Fruit fly (Drosophila melanogaster) whole organism, embryonic: Measurements from ENCODE around the gene Acat2.

Experiments used
- B-H2 ChIP-seq: fragments of 200-800 bp; sonication (Bioruptor generic); optimal IDR thresholded peaks from 2 replicates; lab custom pipeline; 2018; ENCODE audit warnings: missing biosample characterization, mild to moderate bottlenecking, missing genetic modification characterization
- BEAF-32 ChIP-seq: fragments of 200-800 bp; sonication (Bioruptor generic); optimal IDR thresholded peaks from 3 replicates; lab custom pipeline; 2017; ENCODE audit warnings: missing biosample characterization, missing genetic modification characterization, mild to moderate bottlenecking, moderate library complexity, missing genetic modification reagents
- BtbVII ChIP-seq: fragments of 200-800 bp; sonication (Bioruptor generic); optimal IDR thresholded peaks from 3 replicates; lab custom pipeline; 2017; ENCODE audit warnings: missing biosample characterization, mild to moderate bottlenecking, missing genetic modification characterization
- CG10147 ChIP-seq: fragments of 200-800 bp; sonication (Bioruptor generic); optimal IDR thresholded peaks from 2 replicates; lab custom pipeline; 2019; ENCODE audit warnings: missing biosample characterization, mild to moderate bottlenecking, missing genetic modification characterization, moderate library complexity
- CG10366 ChIP-seq: fragments of 200-800 bp; sonication (Bioruptor generic); IDR thresholded peaks from 2 replicates; pipeline ENCODE4 v1.3.6; 2022; ENCODE audit warnings: missing biosample characterization, missing genetic modification characterization
- CG10462 ChIP-seq: fragments of 200-800 bp; sonication (Bioruptor generic); optimal IDR thresholded peaks from 2 replicates; lab custom pipeline; 2016; ENCODE audit warnings: missing biosample characterization, missing genetic modification characterization
- CG10565 ChIP-seq: fragments of 200-800 bp; sonication (Bioruptor generic); optimal IDR thresholded peaks from 3 replicates; lab custom pipeline; 2016; ENCODE audit warnings: missing biosample characterization, mild to moderate bottlenecking, missing genetic modification characterization
- CG11696 ChIP-seq: fragments of 200-800 bp; sonication (Bioruptor generic); IDR thresholded peaks from 2 replicates; pipeline ENCODE4 v1.3.6; 2022; ENCODE audit warnings: missing biosample characterization, missing genetic modification characterization
- CG11723 ChIP-seq: fragments of 200-800 bp; sonication (Bioruptor generic); optimal IDR thresholded peaks from 2 replicates; lab custom pipeline; 2017; ENCODE audit warnings: missing biosample characterization, mild to moderate bottlenecking, missing genetic modification characterization
- CG13287 ChIP-seq: fragments of 200-800 bp; sonication (Bioruptor generic); IDR thresholded peaks from 2 replicates; pipeline ENCODE4 v1.3.6; 2022; ENCODE audit warnings: missing biosample characterization, missing genetic modification characterization; ENCODE audit not compliant: partially characterized antibody
- CG13775 ChIP-seq: fragments of 200-800 bp; sonication (Bioruptor generic); optimal IDR thresholded peaks from 3 replicates; lab custom pipeline; 2017; ENCODE audit warnings: missing biosample characterization, mild to moderate bottlenecking, missing genetic modification characterization
- CG15601 ChIP-seq: fragments of 200-800 bp; sonication (Bioruptor generic); optimal IDR thresholded peaks from 3 replicates; lab custom pipeline; 2019; ENCODE audit warnings: missing biosample characterization, mild to moderate bottlenecking, missing genetic modification characterization, moderate library complexity
- CG1602 ChIP-seq: fragments of 200-800 bp; sonication (Bioruptor generic); optimal IDR thresholded peaks from 3 replicates; lab custom pipeline; 2016; ENCODE audit warnings: missing biosample characterization, missing genetic modification characterization
- CG17568 ChIP-seq: fragments of 200-800 bp; sonication (Bioruptor generic); optimal IDR thresholded peaks from 2 replicates; lab custom pipeline; 2018; ENCODE audit warnings: missing biosample characterization, mild to moderate bottlenecking, missing genetic modification characterization, moderate library complexity
- CG17912 ChIP-seq: fragments of 200-800 bp; sonication (Bioruptor generic); optimal IDR thresholded peaks from 2 replicates; lab custom pipeline; 2018; ENCODE audit warnings: missing biosample characterization, mild to moderate bottlenecking, missing genetic modification characterization
- CG18619 ChIP-seq: fragments of 200-800 bp; sonication (Bioruptor generic); optimal IDR thresholded peaks from 3 replicates; lab custom pipeline; 2017; ENCODE audit warnings: missing biosample characterization, mild to moderate bottlenecking, missing genetic modification characterization
- CG30020 ChIP-seq: fragments of 200-800 bp; optimal IDR thresholded peaks from 2 replicates; lab custom pipeline; 2019; ENCODE audit warnings: missing biosample characterization, mild to moderate bottlenecking, missing genetic modification characterization, moderate library complexity
- CG34422 ChIP-seq: fragments of 200-800 bp; sonication (Bioruptor generic); IDR thresholded peaks from 3 replicates; pipeline ENCODE4 v1.3.6; 2022; ENCODE audit warnings: missing biosample characterization, missing genetic modification characterization
- CG4282 ChIP-seq: fragments of 200-800 bp; sonication (Bioruptor generic); optimal IDR thresholded peaks from 2 replicates; lab custom pipeline; 2016; ENCODE audit warnings: missing biosample characterization, missing genetic modification characterization
- CG4360 ChIP-seq: fragments of 200-800 bp; sonication (Bioruptor generic); IDR thresholded peaks from 2 replicates; pipeline ENCODE4 v1.3.6; 2022; ENCODE audit warnings: missing biosample characterization, missing genetic modification characterization
- CG4424 ChIP-seq: fragments of 200-800 bp; sonication (Bioruptor generic); optimal IDR thresholded peaks from 3 replicates; lab custom pipeline; 2016; ENCODE audit warnings: missing biosample characterization, missing genetic modification characterization
- CG4730 ChIP-seq: fragments of 200-800 bp; sonication (Bioruptor generic); IDR thresholded peaks from 2 replicates; pipeline ENCODE4 v1.3.6; 2022; ENCODE audit warnings: missing biosample characterization, missing genetic modification characterization
- CG6683 ChIP-seq: fragments of 200-800 bp; sonication (Bioruptor generic); optimal IDR thresholded peaks from 2 replicates; lab custom pipeline; 2017; ENCODE audit warnings: missing biosample characterization, mild to moderate bottlenecking, missing genetic modification characterization, missing genetic modification reagents
- CG7357 ChIP-seq: fragments of 200-800 bp; sonication (Bioruptor generic); IDR thresholded peaks from 3 replicates; pipeline ENCODE4 v1.3.6; 2022; ENCODE audit warnings: missing biosample characterization, missing genetic modification characterization
- CG9437 ChIP-seq: fragments of 200-800 bp; sonication (Bioruptor generic); optimal IDR thresholded peaks from 2 replicates; lab custom pipeline; 2018; ENCODE audit warnings: missing biosample characterization, mild to moderate bottlenecking, missing genetic modification characterization
- Chrac-16 ChIP-seq: fragments of 200-800 bp; sonication (Bioruptor generic); optimal IDR thresholded peaks from 3 replicates; lab custom pipeline; 2016; ENCODE audit warnings: missing biosample characterization, missing genetic modification characterization
- CrebB ChIP-seq: fragments of 200-800 bp; sonication (Bioruptor generic); optimal IDR thresholded peaks from 3 replicates; lab custom pipeline; 2018; ENCODE audit warnings: missing biosample characterization, mild to moderate bottlenecking, missing genetic modification characterization
- H15 ChIP-seq: fragments of 200-800 bp; sonication (Bioruptor generic); IDR thresholded peaks from 3 replicates; pipeline ENCODE4 v1.3.6; 2022; ENCODE audit warnings: missing biosample characterization, missing genetic modification characterization
- HmgZ ChIP-seq: fragments of 200-800 bp; sonication (Bioruptor generic); optimal IDR thresholded peaks from 2 replicates; lab custom pipeline; 2018; ENCODE audit warnings: missing biosample characterization, mild to moderate bottlenecking, missing genetic modification characterization
- Jarid2 ChIP-seq: fragments of 200-800 bp; sonication (Bioruptor generic); optimal IDR thresholded peaks from 3 replicates; lab custom pipeline; 2017; ENCODE audit warnings: mild to moderate bottlenecking, missing biosample characterization, missing genetic modification reagents, missing genetic modification characterization
- MESR4 ChIP-seq: fragments of 200-800 bp; sonication (Bioruptor generic); optimal IDR thresholded peaks from 2 replicates; lab custom pipeline; 2018; ENCODE audit warnings: missing biosample characterization, mild to moderate bottlenecking, missing genetic modification characterization, moderate library complexity
- Meics ChIP-seq: fragments of 200-800 bp; sonication (Bioruptor generic); optimal IDR thresholded peaks from 2 replicates; lab custom pipeline; 2017; ENCODE audit warnings: missing biosample characterization, mild to moderate bottlenecking, missing genetic modification characterization
- NFAT ChIP-seq: fragments of 200-800 bp; sonication (Bioruptor generic); IDR thresholded peaks from 2 replicates; pipeline ENCODE4 v1.3.6; 2022; ENCODE audit warnings: missing biosample characterization, missing genetic modification characterization
- NK7.1 ChIP-seq: fragments of 200-800 bp; sonication (Bioruptor generic); optimal IDR thresholded peaks from 3 replicates; lab custom pipeline; 2016; ENCODE audit warnings: missing biosample characterization, missing genetic modification characterization
- Usf ChIP-seq: fragments of 200-800 bp; sonication (Bioruptor generic); optimal IDR thresholded peaks from 2 replicates; lab custom pipeline; 2017; ENCODE audit warnings: missing genotype, missing biosample characterization, missing genetic modification characterization
- ap ChIP-seq: fragments of 200-800 bp; sonication (Bioruptor generic); IDR thresholded peaks from 2 replicates; pipeline ENCODE4 v1.3.6; 2022; ENCODE audit warnings: missing biosample characterization, missing genetic modification characterization
- bab2 ChIP-seq: fragments of 200-800 bp; sonication (Bioruptor generic); optimal IDR thresholded peaks from 2 replicates; lab custom pipeline; 2016; ENCODE audit warnings: missing biosample characterization, missing genetic modification characterization
- cg ChIP-seq: fragments of 200-800 bp; sonication (Bioruptor generic); optimal IDR thresholded peaks from 3 replicates; lab custom pipeline; 2019; ENCODE audit warnings: missing biosample characterization, mild to moderate bottlenecking, missing genetic modification characterization, moderate library complexity
- crol ChIP-seq: fragments of 200-800 bp; sonication (Bioruptor generic); IDR thresholded peaks from 2 replicates; pipeline ENCODE4 v1.3.6; 2022; ENCODE audit warnings: missing biosample characterization, missing genetic modification characterization
- esg ChIP-seq: fragments of 200-800 bp; sonication (Bioruptor generic); conservative IDR thresholded peaks from 2 replicates; pipeline ENCODE4 v1.3.6; 2022; ENCODE audit warnings: missing biosample characterization, missing genetic modification characterization
- gfzf ChIP-seq: fragments of 200-800 bp; sonication (Bioruptor generic); optimal IDR thresholded peaks from 2 replicates; lab custom pipeline; 2016; ENCODE audit warnings: missing biosample characterization, mild to moderate bottlenecking, missing genetic modification characterization, moderate library complexity
- inv ChIP-seq: fragments of 200-800 bp; sonication (Bioruptor generic); IDR thresholded peaks from 2 replicates; pipeline ENCODE4 v1.3.6; 2022; ENCODE audit warnings: missing biosample characterization, missing genetic modification characterization; ENCODE audit not compliant: partially characterized antibody
- kah ChIP-seq: fragments of 200-800 bp; sonication (Bioruptor generic); optimal IDR thresholded peaks from 2 replicates; lab custom pipeline; 2018; ENCODE audit warnings: missing biosample characterization, mild to moderate bottlenecking, missing genetic modification characterization
- lbe ChIP-seq: fragments of 200-800 bp; sonication (Bioruptor generic); optimal IDR thresholded peaks from 2 replicates; lab custom pipeline; 2016; ENCODE audit warnings: missing biosample characterization, mild to moderate bottlenecking, missing genetic modification characterization
- phol ChIP-seq: fragments of 200-800 bp; sonication (Bioruptor generic); optimal IDR thresholded peaks from 3 replicates; lab custom pipeline; 2018; ENCODE audit warnings: missing biosample characterization, mild to moderate bottlenecking, missing genetic modification characterization, moderate library complexity
- run ChIP-seq: fragments of 200-800 bp; sonication (Bioruptor generic); optimal IDR thresholded peaks from 3 replicates; lab custom pipeline; 2018; ENCODE audit warnings: missing biosample characterization, mild to moderate bottlenecking, missing genetic modification characterization
- sim ChIP-seq: fragments of 200-800 bp; sonication (Bioruptor generic); IDR thresholded peaks from 2 replicates; pipeline ENCODE4 v1.3.6; 2022; ENCODE audit warnings: missing biosample characterization, missing genetic modification characterization
- tna ChIP-seq: fragments of 200-800 bp; sonication (Bioruptor generic); IDR thresholded peaks from 2 replicates; pipeline ENCODE4 v1.3.6; 2022; ENCODE audit warnings: missing biosample characterization, missing genetic modification characterization; ENCODE audit not compliant: partially characterized antibody
- unpg ChIP-seq: fragments of 200-800 bp; sonication (Bioruptor generic); optimal IDR thresholded peaks from 3 replicates; lab custom pipeline; 2018; ENCODE audit warnings: missing biosample characterization, mild to moderate bottlenecking, missing genetic modification characterization, moderate library complexity
- vnd ChIP-seq: fragments of 200-800 bp; sonication (Bioruptor generic); IDR thresholded peaks from 3 replicates; pipeline ENCODE4 v1.3.6; 2022; ENCODE audit warnings: missing biosample characterization, missing genetic modification characterization; ENCODE audit not compliant: partially characterized antibody

The Acat2 gene

dm6 chr3L:1350924-1351215 lies 48.1 kb downstream of the Acat2 start, which contains the start of gene CG9166 (continued):
- TF ChIP-seq CG18619 = no peak
- TF ChIP-seq CG7357 (GFP tag; lab: Robert Waterston, UW) = no peak
- no peak for TF ChIP-seq CG34422
- TF ChIP-seq CG13775 (GFP tag; lab: Kevin White, UChicago) = no peak
- no peak for TF ChIP-seq sim (GFP tag; lab: Robert Waterston, UW)
- TF ChIP-seq bab2 = no peak
- no peak for TF ChIP-seq CG4360 (GFP tag; lab: Robert Waterston, UW)
- TF ChIP-seq CG4282 (GFP tag; lab: Kevin White, UChicago) = no peak
- TF ChIP-seq kah (GFP tag; lab: Kevin White, UChicago) = no peak
- no peak for TF ChIP-seq Meics (GFP tag; lab: Kevin White, UChicago)
- TF ChIP-seq lbe (GFP tag; lab: Kevin White, UChicago) = no peak

dm6 chr3L:1352065-1352464 lies 49.3 kb downstream of the Acat2 start:
- TF ChIP-seq vnd (GFP tag; lab: Robert Waterston, UW) (peak; percentile 80), CG13287 (peak; percentile 96), B-H2 (GFP tag; lab: Kevin White, UChicago) (peak; percentile 5), CG10462 (GFP tag; lab: Kevin White, UChicago) (peak; percentile 81), NK7.1 (GFP tag; lab: Kevin White, UChicago) (peak; percentile 48), NFAT (GFP tag; lab: Robert Waterston, UW) (peak; percentile 29; the same call in 1 of the 2 replicates), CG10147 (GFP tag; lab: Kevin White, UChicago) (no peak), CG10565 (GFP tag; lab: Kevin White, UChicago) (no peak), run (tag; lab: Kevin White, UChicago) (no peak), BtbVII (GFP tag; lab: Kevin White, UChicago) (no peak), HmgZ (tag; lab: Kevin White, UChicago) (peak; percentile 70), CrebB (tag; lab: Kevin White, UChicago) (peak; percentile 0), H15 (GFP tag; lab: Robert Waterston, UW) (no peak; the same call in 2 of the 3 replicates), CG11723 (GFP tag; lab: Kevin White, UChicago) (no peak), CG1602 (GFP tag; lab: Kevin White, UChicago) (no peak), CG6683 (GFP tag; lab: Kevin White, UChicago) (no peak), CG10366 (GFP tag; lab: Robert Waterston, UW) (peak; percentile 20; the same call in 1 of the 2 replicates), CG17568 (GFP tag; lab: Kevin White, UChicago) (peak; percentile 32), CG30020 (tag; lab: Kevin White, UChicago) (peak; percentile 5), crol (GFP tag; lab: Robert Waterston, UW) (no peak), gfzf (GFP tag; lab: Kevin White, UChicago) (peak; percentile 15), inv (GFP tag; lab: Robert Waterston, UW) (peak; percentile 73), CG17912 (GFP tag; lab: Kevin White, UChicago) (peak; percentile 67), Chrac-16 (GFP tag; lab: Kevin White, UChicago) (no peak), CG15601 (tag; lab: Kevin White, UChicago) (peak; percentile 18), CG11696 (no peak; the same call in 1 of the 2 replicates), Usf (no peak), esg (GFP tag; lab: Robert Waterston, UW) (no peak), tna (GFP tag; lab: Robert Waterston, UW) (peak; percentile 74), CG4424 (GFP tag; lab: Kevin White, UChicago) (peak; percentile 44), Jarid2 (GFP tag; lab: Kevin White, UChicago) (peak; percentile 21), ap (GFP tag; lab: Robert Waterston, UW) (no peak), CG9437 (no peak), BEAF-32 (GFP tag; lab: Kevin White, UChicago) (peak; percentile 82), phol (tag; lab: Kevin White, UChicago) (peak; percentile 97), MESR4 (GFP tag; lab: Kevin White, UChicago) (peak; percentile 7), CG4730 (no peak), unpg (GFP tag; lab: Kevin White, UChicago) (peak; percentile 48), cg (GFP tag; lab: Kevin White, UChicago) (no peak)
